Worm (Caenorhabditis elegans) whole organism, young adult: ENCODE measurements around the gene Y47D3A.1.

Source experiments
- B0019.2 ChIP-seq: fragments of 200-800 bp; sonication (Bioruptor generic); conservative IDR thresholded peaks from 2 replicates; pipeline ENCODE4 v1.3.6; 2022; ENCODE audit warnings: missing genetic modification reagents, missing genetic modification characterization, missing compliant biosample characterization
- D2030.7 ChIP-seq: fragments of 200-800 bp; sonication (Bioruptor generic); IDR thresholded peaks from 2 replicates; pipeline ENCODE4 v1.3.6; 2022; ENCODE audit warnings: missing genetic modification reagents, missing genetic modification characterization, missing compliant biosample characterization
- F22D6.2 ChIP-seq: sonication (generic microtip); optimal IDR thresholded peaks from 2 replicates; lab custom pipeline; 2016; ENCODE audit warnings: mild to moderate bottlenecking, missing genetic modification characterization, missing compliant biosample characterization
- F23B12.7 ChIP-seq: sonication (generic microtip); optimal IDR thresholded peaks from 2 replicates; lab custom pipeline; 2017; ENCODE audit warnings: missing genetic modification characterization, mild to moderate bottlenecking, missing compliant biosample characterization, antibody characterized with exemption, moderate library complexity; ENCODE audit not compliant: insufficient read depth
- F33H1.4 ChIP-seq: fragments of 200-800 bp; sonication (Bioruptor generic); IDR thresholded peaks from 2 replicates; pipeline ENCODE4 v1.3.6; 2022; ENCODE audit warnings: missing genetic modification reagents, missing genetic modification characterization, missing compliant biosample characterization
- F55B11.4 ChIP-seq: sonication (generic microtip); optimal IDR thresholded peaks from 2 replicates; lab custom pipeline; 2016; ENCODE audit warnings: missing compliant biosample characterization, missing genetic modification characterization, borderline replicate concordance; ENCODE audit not compliant: insufficient read depth
- F57C9.4 ChIP-seq: sonication (generic microtip); optimal IDR thresholded peaks from 2 replicates; lab custom pipeline; 2017; ENCODE audit warnings: mild to moderate bottlenecking, missing genetic modification characterization, missing compliant biosample characterization
- K11D2.4 ChIP-seq: fragments of 200-800 bp; sonication (Bioruptor generic); IDR thresholded peaks from 2 replicates; pipeline ENCODE4 v1.3.6; 2022; ENCODE audit warnings: missing genetic modification reagents, missing genetic modification characterization, missing compliant biosample characterization
- Y67H2A.10 ChIP-seq: fragments of 200-800 bp; sonication (Bioruptor generic); conservative IDR thresholded peaks from 2 replicates; pipeline ENCODE4 v1.3.6; 2022; ENCODE audit warnings: missing genetic modification reagents, missing genetic modification characterization, missing compliant biosample characterization
- akir-1 ChIP-seq: fragments of 200-800 bp; sonication (Bioruptor generic); optimal IDR thresholded peaks from 2 replicates; lab custom pipeline; 2018; ENCODE audit warnings: mild to moderate bottlenecking, missing genetic modification characterization, moderate library complexity, missing compliant biosample characterization
- aptf-2 ChIP-seq: fragments of 200-800 bp; sonication (Bioruptor generic); conservative IDR thresholded peaks from 2 replicates; pipeline ENCODE4 v1.3.6; 2022; ENCODE audit warnings: missing genetic modification reagents, missing genetic modification characterization, missing compliant biosample characterization
- attf-3 ChIP-seq: fragments of 200-800 bp; sonication (Bioruptor generic); conservative IDR thresholded peaks from 2 replicates; pipeline ENCODE4 v1.3.6; 2022; ENCODE audit warnings: missing genetic modification reagents, missing genetic modification characterization, missing compliant biosample characterization
- attf-5 ChIP-seq: fragments of 200-800 bp; sonication (Bioruptor generic); optimal IDR thresholded peaks from 2 replicates; lab custom pipeline; 2018; ENCODE audit warnings: mild to moderate bottlenecking, missing genetic modification characterization, missing compliant biosample characterization
- attf-6 ChIP-seq: fragments of 200-800 bp; sonication (Bioruptor generic); IDR thresholded peaks from 2 replicates; pipeline ENCODE4 v1.3.6; 2022; ENCODE audit warnings: missing genetic modification reagents, missing genetic modification characterization, missing compliant biosample characterization
- bed-2 ChIP-seq: fragments of 200-800 bp; sonication (Bioruptor generic); IDR thresholded peaks from 2 replicates; pipeline ENCODE4 v1.3.6; 2022; ENCODE audit warnings: missing genetic modification reagents, missing genetic modification characterization, missing compliant biosample characterization
- ccch-3 ChIP-seq: fragments of 200-800 bp; sonication (Bioruptor generic); optimal IDR thresholded peaks from 2 replicates; lab custom pipeline; 2018; ENCODE audit warnings: mild to moderate bottlenecking, missing genetic modification characterization, missing compliant biosample characterization
- cebp-1 ChIP-seq, 2 experiments: fragments of 200-800 bp in 1 of 2; sonication (Bioruptor generic) in 1 of 2; sonication (generic microtip) in 1 of 2; IDR thresholded peaks in 1 of 2; optimal IDR thresholded peaks in 1 of 2; 2 replicates each; pipeline versions ENCODE4 v1.3.6 to Lab custom; 2017 to 2022; ENCODE audit warnings: missing compliant biosample characterization in 2 of 2, missing genetic modification characterization in 2 of 2, mild to moderate bottlenecking in 1 of 2, missing genetic modification reagents in 1 of 2, moderate library complexity in 1 of 2
- ceh-100 ChIP-seq: fragments of 200-800 bp; sonication (Bioruptor generic); IDR thresholded peaks from 2 replicates; pipeline ENCODE4 v1.3.6; 2022; ENCODE audit warnings: missing genetic modification reagents, missing genetic modification characterization, missing compliant biosample characterization
- ceh-40 ChIP-seq: fragments of 200-800 bp; sonication (Bioruptor generic); IDR thresholded peaks from 2 replicates; pipeline ENCODE4 v1.3.6; 2022; ENCODE audit warnings: missing genetic modification characterization, missing compliant biosample characterization
- chd-7 ChIP-seq: sonication (generic microtip); optimal IDR thresholded peaks from 2 replicates; lab custom pipeline; 2016; ENCODE audit warnings: mild to moderate bottlenecking, missing genetic modification characterization, moderate library complexity, missing compliant biosample characterization
- die-1 ChIP-seq: sonication (generic microtip); optimal IDR thresholded peaks from 2 replicates; lab custom pipeline; 2016; ENCODE audit warnings: missing genotype, mild to moderate bottlenecking, missing genetic modification characterization, missing compliant biosample characterization
- dox-1 ChIP-seq: fragments of 200-800 bp; sonication (Bioruptor generic); IDR thresholded peaks from 2 replicates; pipeline ENCODE4 v1.3.6; 2022; ENCODE audit warnings: missing genetic modification reagents, missing genetic modification characterization, missing compliant biosample characterization
- dpl-1 ChIP-seq: fragments of 150-350 bp; optimal IDR thresholded peaks from 2 replicates; lab custom pipeline; 2014; ENCODE audit warnings: missing biosample characterization, missing genetic modification reagents, missing genetic modification characterization
- gei-17 ChIP-seq: fragments of 200-800 bp; sonication (Bioruptor generic); optimal IDR thresholded peaks from 2 replicates; lab custom pipeline; 2018; ENCODE audit warnings: mild to moderate bottlenecking, missing genetic modification characterization, missing compliant biosample characterization
- him-1 ChIP-seq: sonication (generic microtip); optimal IDR thresholded peaks from 2 replicates; lab custom pipeline; 2016; ENCODE audit warnings: missing genotype, missing genetic modification reagents, missing genetic modification characterization, missing compliant biosample characterization
- lin-40 ChIP-seq: sonication (generic microtip); optimal IDR thresholded peaks from 2 replicates; lab custom pipeline; 2016; ENCODE audit warnings: missing genetic modification characterization, mild to moderate bottlenecking, missing compliant biosample characterization, missing genotype, missing genetic modification reagents
- madf-10 ChIP-seq: sonication (generic microtip); optimal IDR thresholded peaks from 2 replicates; lab custom pipeline; 2016; ENCODE audit warnings: mild to moderate bottlenecking, missing genetic modification characterization, missing compliant biosample characterization
- madf-3 ChIP-seq: fragments of 200-800 bp; sonication (Bioruptor generic); IDR thresholded peaks from 2 replicates; pipeline ENCODE4 v1.3.6; 2022; ENCODE audit warnings: missing genetic modification reagents, missing genetic modification characterization, missing compliant biosample characterization
- madf-6 ChIP-seq: fragments of 200-800 bp; sonication (Bioruptor generic); IDR thresholded peaks from 2 replicates; pipeline ENCODE4 v1.3.6; 2022; ENCODE audit warnings: missing genetic modification reagents, missing genetic modification characterization, missing compliant biosample characterization
- mes-4 ChIP-seq: sonication (generic microtip); optimal IDR thresholded peaks from 2 replicates; lab custom pipeline; 2016; ENCODE audit warnings: missing genotype, missing genetic modification characterization, missing compliant biosample characterization
- nfya-1 ChIP-seq: sonication (generic microtip); optimal IDR thresholded peaks from 2 replicates; lab custom pipeline; 2017; ENCODE audit warnings: antibody characterized with exemption, missing compliant biosample characterization, missing genetic modification characterization, borderline replicate concordance; ENCODE audit not compliant: insufficient read depth
- nfya-2 ChIP-seq: fragments of 200-800 bp; sonication (Bioruptor generic); IDR thresholded peaks from 2 replicates; pipeline ENCODE4 v1.3.6; 2022; ENCODE audit warnings: missing genetic modification reagents, missing genetic modification characterization, missing compliant biosample characterization
- nfyb-1 ChIP-seq: fragments of 200-800 bp; sonication (Bioruptor generic); IDR thresholded peaks from 2 replicates; pipeline ENCODE4 v1.3.6; 2022; ENCODE audit warnings: missing genetic modification reagents, missing genetic modification characterization, missing compliant biosample characterization
- nhr-120 ChIP-seq: fragments of 200-800 bp; sonication (Bioruptor generic); IDR thresholded peaks from 2 replicates; pipeline ENCODE4 v1.3.6; 2022; ENCODE audit warnings: missing genetic modification characterization, missing compliant biosample characterization
- nhr-90 ChIP-seq: sonication (generic microtip); optimal IDR thresholded peaks from 2 replicates; lab custom pipeline; 2016; ENCODE audit warnings: missing genotype, mild to moderate bottlenecking, missing genetic modification characterization, missing compliant biosample characterization
- rcor-1 ChIP-seq: fragments of 200-800 bp; sonication (Bioruptor generic); IDR thresholded peaks from 2 replicates; pipeline ENCODE4 v1.3.6; 2022; ENCODE audit warnings: missing genetic modification reagents, missing genetic modification characterization, missing compliant biosample characterization
- sea-2 ChIP-seq: fragments of 200-800 bp; sonication (Bioruptor generic); IDR thresholded peaks from 2 replicates; pipeline ENCODE4 v1.3.6; 2022; ENCODE audit warnings: missing genetic modification characterization, missing compliant biosample characterization
- snpc-1.1 ChIP-seq: sonication (generic microtip); optimal IDR thresholded peaks from 2 replicates; lab custom pipeline; 2017; ENCODE audit warnings: missing genetic modification characterization, mild to moderate bottlenecking, missing compliant biosample characterization, antibody characterized with exemption, moderate library complexity, missing genotype, missing genetic modification reagents; ENCODE audit not compliant: insufficient read depth
- tbp1 ChIP-seq: fragments of 200-800 bp; sonication (Bioruptor generic); optimal IDR thresholded peaks from 2 replicates; lab custom pipeline; 2018; ENCODE audit warnings: mild to moderate bottlenecking, missing genetic modification characterization, missing compliant biosample characterization
- tbx-9 ChIP-seq: sonication (generic microtip); optimal IDR thresholded peaks from 2 replicates; lab custom pipeline; 2016; ENCODE audit warnings: borderline replicate concordance, missing genetic modification characterization, inconsistent platforms, missing compliant biosample characterization
- unc-130 ChIP-seq: sonication (generic microtip); optimal IDR thresholded peaks from 2 replicates; lab custom pipeline; 2016; ENCODE audit warnings: missing genetic modification reagents, missing genetic modification characterization, missing compliant biosample characterization
- xnd-1 ChIP-seq: sonication (generic microtip); optimal IDR thresholded peaks from 2 replicates; lab custom pipeline; 2016; ENCODE audit warnings: missing genotype, missing genetic modification reagents, missing genetic modification characterization, missing compliant biosample characterization
- zim-3 ChIP-seq: sonication (generic microtip); optimal IDR thresholded peaks from 2 replicates; lab custom pipeline; 2017; ENCODE audit warnings: mild to moderate bottlenecking, missing genetic modification characterization, moderate library complexity, missing compliant biosample characterization
- ztf-25 ChIP-seq: fragments of 200-800 bp; sonication (Bioruptor generic); IDR thresholded peaks from 2 replicates; pipeline ENCODE4 v1.3.6; 2022; ENCODE audit warnings: missing genetic modification reagents, missing genetic modification characterization, missing compliant biosample characterization
- ztf-28 ChIP-seq: fragments of 200-800 bp; sonication (Bioruptor generic); IDR thresholded peaks from 2 replicates; pipeline ENCODE4 v1.3.6; 2022; ENCODE audit warnings: missing genetic modification reagents, missing genetic modification characterization, missing compliant biosample characterization
- ztf-6 ChIP-seq: fragments of 200-800 bp; sonication (Bioruptor generic); IDR thresholded peaks from 2 replicates; pipeline ENCODE4 v1.3.6; 2022; ENCODE audit warnings: missing genetic modification reagents, missing genetic modification characterization, missing compliant biosample characterization

Gene Y47D3A.1

DNA sequence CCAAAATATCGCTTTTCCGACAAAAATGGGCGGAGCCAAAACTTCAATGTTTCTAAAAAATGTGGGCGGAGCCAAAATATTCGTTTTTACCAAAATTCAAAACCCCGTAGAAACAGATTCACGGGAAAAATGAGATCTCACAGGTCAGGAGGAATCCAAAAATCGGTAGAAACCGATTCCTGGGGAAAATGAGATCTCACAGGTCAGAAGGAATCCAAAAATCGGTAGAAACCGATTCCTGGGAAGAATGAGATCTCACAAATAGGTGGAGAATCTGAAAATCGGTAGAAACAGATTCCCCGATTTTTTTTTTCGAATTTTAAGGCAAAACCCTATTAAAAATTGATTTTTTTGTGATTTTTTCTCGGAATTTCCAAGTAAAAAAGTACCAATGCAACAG, 48.2 kb downstream of the Y47D3A.1 start:
- TF ChIP-seq nhr-90 (tag; lab: Kevin White, UChicago) (no peak), sea-2 (GFP tag; lab: Robert Waterston, UW) (no peak), Y67H2A.10 (GFP tag; lab: Robert Waterston, UW) (no peak), die-1 (tag; lab: Kevin White, UChicago) (no peak), mes-4 (tag; lab: Kevin White, UChicago) (no peak), him-1 (tag; lab: Kevin White, UChicago) (peak; percentile 38), nhr-120 (GFP tag; lab: Robert Waterston, UW) (no peak), F57C9.4 (tag; lab: Kevin White, UChicago) (no peak), tbp1 (no peak), rcor-1 (GFP tag; lab: Robert Waterston, UW) (no peak), gei-17 (GFP tag; lab: Kevin White, UChicago) (no peak), akir-1 (GFP tag; lab: Kevin White, UChicago) (no peak), dox-1 (0 out of 2 replicates have a peak, but pooled peaks have one; percentile 22), lin-40 (tag; lab: Kevin White, UChicago) (no peak), F23B12.7 (tag; lab: Kevin White, UChicago) (no peak), unc-130 (GFP tag; lab: Kevin White, UChicago) (peak; percentile 72), ztf-6 (GFP tag; lab: Robert Waterston, UW) (no peak), chd-7 (no peak), nfya-2 (GFP tag; lab: Robert Waterston, UW) (no peak), xnd-1 (tag; lab: Kevin White, UChicago) (no peak), B0019.2 (GFP tag; lab: Robert Waterston, UW) (no peak), ceh-100 (GFP tag; lab: Robert Waterston, UW) (peak; percentile 83), snpc-1.1 (tag; lab: Kevin White, UChicago) (no peak), D2030.7 (GFP tag; lab: Robert Waterston, UW) (no peak), F33H1.4 (GFP tag; lab: Robert Waterston, UW) (no peak), ceh-40 (GFP tag; lab: Robert Waterston, UW) (no peak)

DNA sequence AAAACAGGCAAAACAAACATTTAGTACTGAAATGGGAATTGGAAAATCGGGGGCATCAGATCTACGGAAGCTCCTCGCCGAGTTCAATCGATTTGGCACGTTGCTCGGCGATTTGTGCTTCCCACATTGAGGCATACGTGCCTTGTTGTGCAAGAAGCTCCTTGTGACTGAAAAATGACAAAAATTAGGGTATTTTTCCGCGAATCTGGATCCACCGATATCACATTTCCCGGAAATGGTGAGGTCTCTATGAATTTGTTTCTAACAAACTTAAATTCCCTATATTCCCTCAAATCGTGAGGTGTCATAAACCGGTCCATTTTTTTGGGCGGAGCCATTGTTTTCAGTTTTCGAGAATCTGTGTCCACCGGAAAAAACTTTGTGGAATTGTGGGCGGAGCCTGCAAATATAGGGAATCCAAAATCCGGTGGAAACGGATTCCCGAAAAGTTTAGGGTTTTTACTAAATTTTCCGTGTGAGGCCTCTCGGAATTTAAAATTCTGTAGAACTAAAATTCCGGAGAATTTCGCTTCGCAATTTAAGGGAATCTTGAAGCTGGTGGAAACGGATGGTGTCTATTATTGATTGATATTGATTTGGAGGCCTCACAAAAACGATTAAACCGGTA, 49.9 kb downstream of the Y47D3A.1 start:
- TF ChIP-seq K11D2.4 (GFP tag; lab: Robert Waterston, UW) (peak; percentile 54), madf-6 (GFP tag; lab: Robert Waterston, UW) (0 out of 2 replicates have a peak, but pooled peaks have one; percentile 13), zim-3 (tag; lab: Kevin White, UChicago) (peak; percentile 83), nfyb-1 (GFP tag; lab: Robert Waterston, UW) (no peak), ztf-25 (GFP tag; lab: Robert Waterston, UW) (0 out of 2 replicates have a peak, but pooled peaks have one; percentile 68), F55B11.4 (tag; lab: Kevin White, UChicago) (no peak), ccch-3 (GFP tag; lab: Kevin White, UChicago) (peak; percentile 26), attf-6 (GFP tag; lab: Robert Waterston, UW) (no peak), madf-10 (tag; lab: Kevin White, UChicago) (peak; percentile 23), aptf-2 (GFP tag; lab: Robert Waterston, UW) (peak; percentile 65; the same call in 1 of the 2 replicates), dpl-1 (GFP tag; lab: Kevin White, UChicago) (no peak), cebp-1 (GFP tag; IDR thresholded peaks at IDR 0.05; lab: Robert Waterston, UW) (0 out of 2 replicates have a peak, but pooled peaks have one; percentile 12), cebp-1 (tag; optimal IDR thresholded peaks at IDR 0.05; lab: Kevin White, UChicago) (no peak), D2030.7 (GFP tag; lab: Robert Waterston, UW) (peak; percentile 42; the same call in 1 of the 2 replicates), dox-1 (peak; percentile 72), madf-3 (peak; percentile 15; the same call in 1 of the 2 replicates), attf-5 (GFP tag; lab: Kevin White, UChicago) (peak; percentile 9), nfya-1 (no peak), bed-2 (GFP tag; lab: Robert Waterston, UW) (peak; percentile 84), attf-3 (GFP tag; lab: Robert Waterston, UW) (peak; percentile 47), F22D6.2 (tag; lab: Kevin White, UChicago) (peak; percentile 24), tbx-9 (tag; lab: Kevin White, UChicago) (no peak), ztf-28 (peak; percentile 64; the same call in 1 of the 2 replicates), unc-130 (GFP tag; lab: Kevin White, UChicago) (peak; percentile 89)
